Fruit fly (Drosophila melanogaster) whole organism, prepupa: Measurements from ENCODE around the gene CG14186.

Source experiments
- CG4318 ChIP-seq: fragments of 200-800 bp; sonication (Bioruptor generic); optimal IDR thresholded peaks from 3 replicates; lab custom pipeline; 2017; ENCODE audit warnings: missing biosample characterization, mild to moderate bottlenecking, missing genetic modification characterization
- CG8119 ChIP-seq: fragments of 200-800 bp; sonication (Bioruptor generic); IDR thresholded peaks from 3 replicates; pipeline ENCODE4 v1.3.6; 2022; ENCODE audit warnings: missing biosample characterization, missing genetic modification characterization
- CG8319 ChIP-seq: fragments of 200-800 bp; sonication (Bioruptor generic); optimal IDR thresholded peaks from 3 replicates; lab custom pipeline; 2016; ENCODE audit warnings: missing biosample characterization, missing genetic modification characterization
- Eip93F ChIP-seq: fragments of 200-800 bp; sonication (Bioruptor generic); optimal IDR thresholded peaks from 2 replicates; lab custom pipeline; 2016; ENCODE audit warnings: missing biosample characterization, mild to moderate bottlenecking, missing genetic modification characterization
- Sox102F ChIP-seq: fragments of 200-800 bp; sonication (Bioruptor generic); optimal IDR thresholded peaks from 2 replicates; lab custom pipeline; 2016; ENCODE audit warnings: missing biosample characterization, mild to moderate bottlenecking, missing genetic modification characterization
- achi ChIP-seq: fragments of 200-800 bp; sonication (Bioruptor generic); optimal IDR thresholded peaks from 3 replicates; lab custom pipeline; 2016; ENCODE audit warnings: missing biosample characterization, missing genetic modification characterization

DNA sequence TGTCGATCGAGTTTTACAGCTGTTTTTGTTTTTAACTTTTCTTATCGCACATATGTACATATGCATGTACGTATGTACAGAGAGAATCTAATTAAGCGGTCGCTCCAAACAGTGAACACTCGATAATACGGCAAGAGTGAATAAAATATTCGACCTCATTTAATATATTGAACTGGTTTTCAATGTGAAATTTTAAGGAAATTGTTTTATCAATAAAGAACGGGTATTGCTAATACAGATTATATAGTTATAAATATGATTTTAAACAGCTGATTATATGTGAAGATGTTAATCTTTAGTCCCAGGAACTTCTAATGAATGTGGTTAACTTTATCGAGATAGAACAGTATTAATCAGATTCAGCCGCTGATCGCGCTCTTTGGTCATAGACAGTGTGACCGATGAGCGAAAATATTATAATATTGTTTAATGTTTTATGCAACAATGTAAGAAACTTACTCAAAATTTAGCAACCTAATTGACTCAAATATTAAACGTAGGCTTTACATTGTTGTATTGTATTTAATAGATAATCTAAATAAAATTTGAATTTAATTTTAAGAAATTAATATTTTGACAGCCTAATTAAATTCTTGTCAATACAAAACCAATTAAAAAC is 37.1 kb upstream of the CG14186 start, which contains the start of gene CG7328:
- TF ChIP-seq Sox102F (GFP tag; lab: Kevin White, UChicago) (no peak), CG4318 (GFP tag; lab: Kevin White, UChicago) (no peak), Eip93F (GFP tag; lab: Kevin White, UChicago) (no peak), achi (GFP tag; lab: Kevin White, UChicago) (peak; percentile 67), CG8119 (GFP tag; lab: Robert Waterston, UW) (peak; percentile 81), CG8319 (no peak)
